Worm (Caenorhabditis elegans) whole organism, midembryonic: ENCODE measurements around the gene K11H3.2.

Experiments
- T22C8.4 ChIP-seq: fragments of 200-800 bp; sonication (Bioruptor generic); IDR thresholded peaks from 2 replicates; pipeline ENCODE4 v1.3.6; 2022; ENCODE audit warnings: missing genetic modification characterization, missing compliant biosample characterization
- flt-1 ChIP-seq: fragments of 200-800 bp; sonication (Bioruptor generic); IDR thresholded peaks from 2 replicates; pipeline ENCODE4 v1.3.6; 2022; ENCODE audit warnings: missing genetic modification characterization, missing compliant biosample characterization
- klf-2 ChIP-seq: fragments of 200-800 bp; sonication (Bioruptor generic); conservative IDR thresholded peaks from 2 replicates; pipeline ENCODE4 v1.3.6; 2022; ENCODE audit warnings: missing genetic modification reagents, missing genetic modification characterization, missing compliant biosample characterization
- tab-1 ChIP-seq: fragments of 200-800 bp; sonication (Bioruptor generic); IDR thresholded peaks from 2 replicates; pipeline ENCODE4 v1.3.6; 2022; ENCODE audit warnings: missing genetic modification characterization, missing compliant biosample characterization
- ztf-23 ChIP-seq: fragments of 200-800 bp; sonication (Bioruptor generic); IDR thresholded peaks from 2 replicates; pipeline ENCODE4 v1.3.6; 2022; ENCODE audit warnings: missing genetic modification reagents, missing genetic modification characterization, missing compliant biosample characterization
- ztf-29 ChIP-seq: fragments of 200-800 bp; sonication (Bioruptor generic); IDR thresholded peaks from 2 replicates; pipeline ENCODE4 v1.3.6; 2022; ENCODE audit warnings: missing genetic modification reagents, missing genetic modification characterization, missing compliant biosample characterization

ce11 chrIII:9848603-9849002, 2.4 kb downstream of the K11H3.2 start:
- TF ChIP-seq ztf-23 (GFP tag; lab: Robert Waterston, UW) = no peak
- TF ChIP-seq klf-2 (GFP tag; lab: Robert Waterston, UW) = no peak
- TF ChIP-seq flt-1 = no peak
- no peak for TF ChIP-seq T22C8.4 (GFP tag; lab: Robert Waterston, UW)
- TF ChIP-seq ztf-29 = no peak
- no peak for TF ChIP-seq tab-1 (GFP tag; lab: Robert Waterston, UW)
